Fruit fly (Drosophila melanogaster) whole organism, embryonic: ENCODE results near the gene CG32700.
A peak's percentile ranks its signal among the peaks of the same experiment; 100 is the strongest.

Experiments
- Adf1 ChIP-seq: fragments of 200-800 bp; sonication (Bioruptor generic); IDR thresholded peaks from 2 replicates; pipeline ENCODE4 v1.3.6; 2022; ENCODE audit warnings: missing biosample characterization, missing genetic modification characterization
- Atf-2 ChIP-seq: fragments of 200-800 bp; sonication (Bioruptor generic); optimal IDR thresholded peaks from 2 replicates; lab custom pipeline; 2016; ENCODE audit warnings: missing biosample characterization, missing genetic modification characterization
- B-H2 ChIP-seq: fragments of 200-800 bp; sonication (Bioruptor generic); optimal IDR thresholded peaks from 2 replicates; lab custom pipeline; 2018; ENCODE audit warnings: missing biosample characterization, mild to moderate bottlenecking, missing genetic modification characterization
- Blimp-1 ChIP-seq: fragments of 200-800 bp; sonication (Bioruptor generic); optimal IDR thresholded peaks from 3 replicates; lab custom pipeline; 2018; ENCODE audit warnings: missing biosample characterization, missing genetic modification characterization, mild to moderate bottlenecking, moderate library complexity, missing genetic modification reagents
- CG10654 ChIP-seq: fragments of 200-800 bp; sonication (Bioruptor generic); optimal IDR thresholded peaks from 2 replicates; lab custom pipeline; 2016; ENCODE audit warnings: missing biosample characterization, missing genetic modification characterization
- CG10979 ChIP-seq: fragments of 200-800 bp; sonication (Bioruptor generic); optimal IDR thresholded peaks from 2 replicates; lab custom pipeline; 2018; ENCODE audit warnings: missing biosample characterization, mild to moderate bottlenecking, missing genetic modification characterization, moderate library complexity
- CG12744 ChIP-seq: fragments of 200-800 bp; sonication (Bioruptor generic); optimal IDR thresholded peaks from 2 replicates; lab custom pipeline; 2016; ENCODE audit warnings: missing biosample characterization, missing genetic modification characterization
- CG12769 ChIP-seq: fragments of 200-800 bp; sonication (Bioruptor generic); optimal IDR thresholded peaks from 2 replicates; lab custom pipeline; 2019; ENCODE audit warnings: missing biosample characterization, mild to moderate bottlenecking, missing genetic modification characterization, moderate library complexity
- CG13287 ChIP-seq: fragments of 200-800 bp; sonication (Bioruptor generic); IDR thresholded peaks from 2 replicates; pipeline ENCODE4 v1.3.6; 2022; ENCODE audit warnings: missing biosample characterization, missing genetic modification characterization; ENCODE audit not compliant: partially characterized antibody
- CG1647 ChIP-seq: fragments of 200-800 bp; sonication (Bioruptor generic); optimal IDR thresholded peaks from 3 replicates; lab custom pipeline; 2016; ENCODE audit warnings: missing biosample characterization, missing genetic modification characterization
- CG17612 ChIP-seq: fragments of 200-800 bp; sonication (Bioruptor generic); IDR thresholded peaks from 2 replicates; pipeline ENCODE4 v1.3.6; 2022; ENCODE audit warnings: missing biosample characterization, missing genetic modification characterization
- CG18011 ChIP-seq: fragments of 200-800 bp; sonication (Bioruptor generic); optimal IDR thresholded peaks from 2 replicates; lab custom pipeline; 2017; ENCODE audit warnings: missing biosample characterization, missing genetic modification characterization, mild to moderate bottlenecking, moderate library complexity, missing genotype
- CG1832 ChIP-seq: fragments of 200-800 bp; sonication (Bioruptor generic); optimal IDR thresholded peaks from 2 replicates; lab custom pipeline; 2017; ENCODE audit warnings: missing biosample characterization, mild to moderate bottlenecking, missing genetic modification characterization, inconsistent platforms
- CG2120 ChIP-seq: fragments of 200-800 bp; sonication (Bioruptor generic); optimal IDR thresholded peaks from 3 replicates; lab custom pipeline; 2016; ENCODE audit warnings: missing biosample characterization, missing genetic modification characterization
- CG2199 ChIP-seq: fragments of 200-800 bp; sonication (Bioruptor generic); IDR thresholded peaks from 3 replicates; pipeline ENCODE4 v1.3.6; 2022; ENCODE audit warnings: missing biosample characterization, missing genetic modification characterization
- CG4282 ChIP-seq: fragments of 200-800 bp; sonication (Bioruptor generic); optimal IDR thresholded peaks from 2 replicates; lab custom pipeline; 2016; ENCODE audit warnings: missing biosample characterization, missing genetic modification characterization
- CG4404 ChIP-seq: fragments of 200-800 bp; sonication (Bioruptor generic); IDR thresholded peaks from 2 replicates; pipeline ENCODE4 v1.3.6; 2022; ENCODE audit warnings: missing biosample characterization, missing genetic modification characterization
- CG4854 ChIP-seq: fragments of 200-800 bp; sonication (Bioruptor generic); optimal IDR thresholded peaks from 2 replicates; lab custom pipeline; 2016; ENCODE audit warnings: missing biosample characterization, missing genetic modification characterization, inconsistent platforms
- CG6689 ChIP-seq: fragments of 200-800 bp; sonication (Bioruptor generic); IDR thresholded peaks from 2 replicates; pipeline ENCODE4 v1.3.6; 2022; ENCODE audit warnings: missing biosample characterization, missing genetic modification characterization
- CG8089 ChIP-seq: fragments of 200-800 bp; sonication (Bioruptor generic); optimal IDR thresholded peaks from 3 replicates; lab custom pipeline; 2016; ENCODE audit warnings: missing biosample characterization, missing genetic modification characterization
- CG8290 ChIP-seq, 3 experiments: fragments of 200-800 bp; sonication (Bioruptor generic); optimal IDR thresholded peaks; 2 replicates each; lab custom pipeline; 2016 to 2019; ENCODE audit warnings: missing biosample characterization in 3 of 3, missing genetic modification characterization in 3 of 3, mild to moderate bottlenecking in 2 of 3, moderate library complexity in 1 of 3
- ERR ChIP-seq: fragments of 200-800 bp; sonication (Bioruptor generic); optimal IDR thresholded peaks from 2 replicates; lab custom pipeline; 2016; ENCODE audit warnings: missing biosample characterization, missing genetic modification characterization
- Eip74EF ChIP-seq, 2 experiments: fragments of 200-800 bp in 1 of 2; fragments of >200 bp in 1 of 2; sonication (Bioruptor generic) in 1 of 2; optimal IDR thresholded peaks; 2 replicates each; lab custom pipeline; 2017 to 2019; ENCODE audit warnings: missing biosample characterization in 2 of 2, missing genetic modification characterization in 2 of 2, mild to moderate bottlenecking in 1 of 2, moderate library complexity in 1 of 2
- Ets65A ChIP-seq: fragments of 200-800 bp; sonication (Bioruptor generic); peaks from one replicate; lab custom pipeline; 2016; ENCODE audit warnings: missing biosample characterization, missing genetic modification characterization
- HmgZ ChIP-seq: fragments of 200-800 bp; sonication (Bioruptor generic); optimal IDR thresholded peaks from 2 replicates; lab custom pipeline; 2018; ENCODE audit warnings: missing biosample characterization, mild to moderate bottlenecking, missing genetic modification characterization
- Hr78 ChIP-seq, 2 experiments: fragments of 200-800 bp in 1 of 2; fragments of >200 bp in 1 of 2; sonication (Bioruptor generic) in 1 of 2; optimal IDR thresholded peaks; 2 replicates each; lab custom pipeline; 2017 to 2019; ENCODE audit warnings: missing biosample characterization in 2 of 2, missing genetic modification characterization in 2 of 2, mild to moderate bottlenecking in 1 of 2, moderate library complexity in 1 of 2
- Med ChIP-seq: fragments of 200-800 bp; sonication (Bioruptor generic); peaks from one replicate; lab custom pipeline; 2016; ENCODE audit warnings: missing biosample characterization, missing genetic modification characterization, mild to moderate bottlenecking, inconsistent platforms, moderate library complexity
- Poxn ChIP-seq: fragments of 200-800 bp; sonication (Bioruptor generic); IDR thresholded peaks from 2 replicates; pipeline ENCODE4 v1.3.6; 2022; ENCODE audit warnings: missing biosample characterization, missing genetic modification characterization
- Sry-δ ChIP-seq: fragments of 200-800 bp; sonication (Bioruptor generic); optimal IDR thresholded peaks from 2 replicates; lab custom pipeline; 2016; ENCODE audit warnings: missing biosample characterization, missing genetic modification characterization
- al ChIP-seq: fragments of 200-800 bp; sonication (Bioruptor generic); IDR thresholded peaks from 2 replicates; pipeline ENCODE4 v1.3.6; 2022; ENCODE audit warnings: missing biosample characterization, missing genetic modification characterization
- amos ChIP-seq: fragments of 200-800 bp; sonication (Bioruptor generic); IDR thresholded peaks from 2 replicates; pipeline ENCODE4 v1.3.6; 2022; ENCODE audit warnings: missing biosample characterization, missing genetic modification characterization; ENCODE audit not compliant: partially characterized antibody
- bigmax ChIP-seq: fragments of 200-800 bp; sonication (Bioruptor generic); optimal IDR thresholded peaks from 2 replicates; lab custom pipeline; 2018; ENCODE audit warnings: missing biosample characterization, mild to moderate bottlenecking, missing genetic modification characterization
- chif ChIP-seq, 2 experiments: fragments of 200-800 bp; sonication (Bioruptor generic); optimal IDR thresholded peaks; 3 replicates each; lab custom pipeline; 2016; ENCODE audit warnings: missing biosample characterization in 2 of 2, missing genetic modification characterization in 2 of 2
- chm ChIP-seq: fragments of 200-800 bp; sonication (Bioruptor generic); IDR thresholded peaks from 2 replicates; pipeline ENCODE4 v1.3.6; 2022; ENCODE audit warnings: missing biosample characterization, missing genetic modification characterization
- dmrt99B ChIP-seq: fragments of 200-800 bp; sonication (Bioruptor generic); optimal IDR thresholded peaks from 2 replicates; lab custom pipeline; 2018; ENCODE audit warnings: missing biosample characterization, mild to moderate bottlenecking, missing genetic modification characterization, moderate library complexity
- fd96Cb ChIP-seq: fragments of 200-800 bp; sonication (Bioruptor generic); optimal IDR thresholded peaks from 2 replicates; lab custom pipeline; 2018; ENCODE audit warnings: missing biosample characterization, mild to moderate bottlenecking, missing genetic modification characterization, moderate library complexity
- h ChIP-seq: fragments of >200 bp; optimal IDR thresholded peaks from 2 replicates; lab custom pipeline; 2017
- lola ChIP-seq, 3 experiments: fragments of >200 bp in 2 of 3; fragments of 200-800 bp in 1 of 3; sonication (Bioruptor generic) in 1 of 3; optimal IDR thresholded peaks; 2 replicates each; lab custom pipeline; 2017 to 2019; ENCODE audit warnings: missing biosample characterization in 3 of 3, missing genetic modification characterization in 3 of 3, mild to moderate bottlenecking in 1 of 3, moderate library complexity in 1 of 3
- nom ChIP-seq: fragments of 200-800 bp; sonication (Bioruptor generic); optimal IDR thresholded peaks from 2 replicates; lab custom pipeline; 2017; ENCODE audit warnings: missing biosample characterization, missing genetic modification characterization, mild to moderate bottlenecking, moderate library complexity, missing genetic modification reagents
- otp ChIP-seq: fragments of 200-800 bp; sonication (Bioruptor generic); IDR thresholded peaks from 3 replicates; pipeline ENCODE4, ENCODE4 v1.3.6; 2022; ENCODE audit warnings: missing biosample characterization, missing genetic modification characterization
- pros ChIP-seq: fragments of 200-800 bp; sonication (Bioruptor generic); optimal IDR thresholded peaks from 3 replicates; lab custom pipeline; 2019; ENCODE audit warnings: missing biosample characterization, mild to moderate bottlenecking, missing genetic modification characterization, moderate library complexity
- row ChIP-seq: fragments of 200-800 bp; sonication (Bioruptor generic); IDR thresholded peaks from 3 replicates; pipeline ENCODE4 v1.3.6; 2022; ENCODE audit warnings: missing biosample characterization, missing genetic modification characterization
- sd ChIP-seq: fragments of 200-800 bp; sonication (Bioruptor generic); optimal IDR thresholded peaks from 3 replicates; lab custom pipeline; 2018; ENCODE audit warnings: missing biosample characterization, mild to moderate bottlenecking, missing genetic modification characterization, moderate library complexity
- slbo ChIP-seq: fragments of 200-800 bp; sonication (Bioruptor generic); IDR thresholded peaks from 2 replicates; pipeline ENCODE4 v1.3.6; 2022; ENCODE audit warnings: missing biosample characterization, missing genetic modification characterization
- so ChIP-seq: fragments of 200-800 bp; sonication (Bioruptor generic); IDR thresholded peaks from 3 replicates; pipeline ENCODE4 v1.3.6; 2022; ENCODE audit warnings: missing biosample characterization, missing genetic modification characterization
- sqz ChIP-seq: fragments of 200-800 bp; sonication (Bioruptor generic); optimal IDR thresholded peaks from 3 replicates; lab custom pipeline; 2018; ENCODE audit warnings: missing biosample characterization, mild to moderate bottlenecking, missing genetic modification characterization
- trh ChIP-seq: fragments of 200-800 bp; sonication (Bioruptor generic); optimal IDR thresholded peaks from 2 replicates; lab custom pipeline; 2016; ENCODE audit warnings: missing biosample characterization, missing genetic modification characterization
- tup ChIP-seq: fragments of 200-800 bp; sonication (Bioruptor generic); optimal IDR thresholded peaks from 2 replicates; lab custom pipeline; 2016; ENCODE audit warnings: missing biosample characterization, mild to moderate bottlenecking, missing genetic modification characterization, moderate library complexity
- vvl ChIP-seq: fragments of 200-800 bp; sonication (Bioruptor generic); IDR thresholded peaks from 2 replicates; pipeline ENCODE4 v1.3.6; 2022; ENCODE audit warnings: missing biosample characterization, missing genetic modification characterization
- zen ChIP-seq: fragments of 200-800 bp; sonication (Bioruptor generic); optimal IDR thresholded peaks from 3 replicates; lab custom pipeline; 2018; ENCODE audit warnings: missing biosample characterization, mild to moderate bottlenecking, missing genetic modification characterization, moderate library complexity

The CG32700 gene

dm6 chrX:9580544-9580943 is 29.9 kb upstream of the CG32700 start (continued):
- no peak for TF ChIP-seq Atf-2
- 0 out of 2 replicates have a peak, but pooled peaks have one; percentile 13 for TF ChIP-seq CG6689 (GFP tag; lab: Robert Waterston, UW)
- peak; percentile 72 for TF ChIP-seq sqz (GFP tag; lab: Kevin White, UChicago)
- no peak for TF ChIP-seq amos (GFP tag; lab: Robert Waterston, UW)
- TF ChIP-seq HmgZ: no peak
- TF ChIP-seq fd96Cb (tag; lab: Kevin White, UChicago): no peak
- no peak for TF ChIP-seq dmrt99B (tag; lab: Kevin White, UChicago)
- TF ChIP-seq CG1647: no peak
- TF ChIP-seq CG1832 (GFP tag; lab: Kevin White, UChicago): no peak
- no peak for TF ChIP-seq bigmax (GFP tag; lab: Kevin White, UChicago)
- TF ChIP-seq sd (tag; lab: Kevin White, UChicago): no peak
- TF ChIP-seq vvl (GFP tag; lab: Robert Waterston, UW): 0 out of 2 replicates have a peak, but pooled peaks have one; percentile 8
- TF ChIP-seq CG18011 (GFP tag; lab: Kevin White, UChicago): no peak
- peak; percentile 10 for TF ChIP-seq Ets65A (GFP tag; lab: Kevin White, UChicago)
- peak; percentile 51 for TF ChIP-seq Med
- TF ChIP-seq so (GFP tag; lab: Robert Waterston, UW): no peak
- TF ChIP-seq pros (GFP tag; lab: Kevin White, UChicago): no peak
- TF ChIP-seq B-H2 (GFP tag; lab: Kevin White, UChicago): no peak
- 0 out of 3 replicates have a peak, but pooled peaks have one; percentile 9 for TF ChIP-seq row
- no peak for TF ChIP-seq chm
- peak; percentile 17 for TF ChIP-seq nom (GFP tag; lab: Kevin White, UChicago)
- no peak for TF ChIP-seq CG8089
- no peak for TF ChIP-seq CG12769 (tag; lab: Kevin White, UChicago)
- TF ChIP-seq Adf1: no peak
- TF ChIP-seq trh (GFP tag; lab: Kevin White, UChicago): no peak
- TF ChIP-seq chif (GFP tag; optimal IDR thresholded peaks at IDR 0.05; lab: Kevin White, UChicago): no peak
- TF ChIP-seq CG4404 (GFP tag; lab: Robert Waterston, UW): no peak
- TF ChIP-seq CG4854 (GFP tag; lab: Kevin White, UChicago): no peak
- TF ChIP-seq CG4282: no peak
- TF ChIP-seq CG2199 (GFP tag; lab: Robert Waterston, UW): no peak
- no peak for TF ChIP-seq CG13287
- TF ChIP-seq CG12744: no peak
- no peak for TF ChIP-seq CG17612 (GFP tag; lab: Robert Waterston, UW)
- no peak for TF ChIP-seq otp (GFP tag; lab: Robert Waterston, UW)
- TF ChIP-seq ERR: peak; percentile 38
- no peak for TF ChIP-seq Sry-δ
- no peak for TF ChIP-seq al
- TF ChIP-seq Hr78 (GFP tag; optimal IDR thresholded peaks at IDR 0.05; lab: Kevin White, UChicago): peak in 1 of 2 experiments; percentile 57
- no peak for TF ChIP-seq lola (GFP tag; optimal IDR thresholded peaks at IDR 0.05; lab: Kevin White, UChicago)
- TF ChIP-seq CG10654 (GFP tag; lab: Kevin White, UChicago): no peak
- TF ChIP-seq tup: no peak
- no peak for TF ChIP-seq zen (tag; lab: Kevin White, UChicago)
- peak; percentile 85 for TF ChIP-seq Blimp-1
- peak; percentile 2 for TF ChIP-seq CG2120
- TF ChIP-seq CG10979: no peak
- no peak for TF ChIP-seq CG8290 (GFP tag; optimal IDR thresholded peaks at IDR 0.05; lab: Kevin White, UChicago)
- TF ChIP-seq CG8290 (tag; optimal IDR thresholded peaks at IDR 0.05; lab: Kevin White, UChicago): no peak
- TF ChIP-seq slbo (GFP tag; lab: Robert Waterston, UW): peak; percentile 20; the same call in 1 of the 2 replicates
- no peak for TF ChIP-seq h (lab: Kevin White, UChicago)
- TF ChIP-seq Eip74EF (GFP tag; optimal IDR thresholded peaks at IDR 0.05; lab: Kevin White, UChicago): no peak
- no peak for TF ChIP-seq Poxn (GFP tag; lab: Robert Waterston, UW)
